Fruit fly (Drosophila melanogaster) whole organism, embryonic: ENCODE data around the gene Prim2.

Experiments used
- Adf1 ChIP-seq: fragments of 200-800 bp; sonication (Bioruptor generic); IDR thresholded peaks from 2 replicates; pipeline ENCODE4 v1.3.6; 2022; ENCODE audit warnings: missing biosample characterization, missing genetic modification characterization
- Atf3 ChIP-seq: fragments of 200-800 bp; sonication (Bioruptor generic); optimal IDR thresholded peaks from 3 replicates; lab custom pipeline; 2016; ENCODE audit warnings: missing biosample characterization, missing genetic modification characterization
- Blimp-1 ChIP-seq: fragments of 200-800 bp; sonication (Bioruptor generic); optimal IDR thresholded peaks from 3 replicates; lab custom pipeline; 2018; ENCODE audit warnings: missing biosample characterization, missing genetic modification characterization, mild to moderate bottlenecking, moderate library complexity, missing genetic modification reagents
- CG10366 ChIP-seq: fragments of 200-800 bp; sonication (Bioruptor generic); IDR thresholded peaks from 2 replicates; pipeline ENCODE4 v1.3.6; 2022; ENCODE audit warnings: missing biosample characterization, missing genetic modification characterization
- CG10565 ChIP-seq: fragments of 200-800 bp; sonication (Bioruptor generic); optimal IDR thresholded peaks from 3 replicates; lab custom pipeline; 2016; ENCODE audit warnings: missing biosample characterization, mild to moderate bottlenecking, missing genetic modification characterization
- CG1233 ChIP-seq: fragments of 200-800 bp; sonication (Bioruptor generic); optimal IDR thresholded peaks from 4 replicates; lab custom pipeline; 2018; ENCODE audit warnings: missing biosample characterization, mild to moderate bottlenecking, missing genetic modification characterization
- CG14014 ChIP-seq: fragments of 200-800 bp; sonication (Bioruptor generic); IDR thresholded peaks from 2 replicates; pipeline ENCODE4 v1.3.6; 2022; ENCODE audit warnings: missing biosample characterization, missing genetic modification characterization
- CG15601 ChIP-seq: fragments of 200-800 bp; sonication (Bioruptor generic); optimal IDR thresholded peaks from 3 replicates; lab custom pipeline; 2019; ENCODE audit warnings: missing biosample characterization, mild to moderate bottlenecking, missing genetic modification characterization, moderate library complexity
- CG17568 ChIP-seq: fragments of 200-800 bp; sonication (Bioruptor generic); optimal IDR thresholded peaks from 2 replicates; lab custom pipeline; 2018; ENCODE audit warnings: missing biosample characterization, mild to moderate bottlenecking, missing genetic modification characterization, moderate library complexity
- CG2202 ChIP-seq: fragments of 200-800 bp; sonication (Bioruptor generic); optimal IDR thresholded peaks from 2 replicates; lab custom pipeline; 2018; ENCODE audit warnings: missing biosample characterization, mild to moderate bottlenecking, missing genetic modification characterization
- CG6689 ChIP-seq: fragments of 200-800 bp; sonication (Bioruptor generic); IDR thresholded peaks from 2 replicates; pipeline ENCODE4 v1.3.6; 2022; ENCODE audit warnings: missing biosample characterization, missing genetic modification characterization
- CG7372 ChIP-seq: fragments of 200-800 bp; sonication (Bioruptor generic); IDR thresholded peaks from 2 replicates; pipeline ENCODE4 v1.3.6; 2022; ENCODE audit warnings: missing biosample characterization, missing genetic modification characterization
- CG7963 ChIP-seq: fragments of 200-800 bp; sonication (Bioruptor generic); IDR thresholded peaks from 3 replicates; pipeline ENCODE4 v1.3.6; 2022; ENCODE audit warnings: missing biosample characterization, missing genetic modification characterization; ENCODE audit not compliant: partially characterized antibody
- CG8089 ChIP-seq: fragments of 200-800 bp; sonication (Bioruptor generic); optimal IDR thresholded peaks from 3 replicates; lab custom pipeline; 2016; ENCODE audit warnings: missing biosample characterization, missing genetic modification characterization
- CG8281 ChIP-seq: fragments of 200-800 bp; sonication (Bioruptor generic); optimal IDR thresholded peaks from 2 replicates; lab custom pipeline; 2018; ENCODE audit warnings: missing biosample characterization, mild to moderate bottlenecking, missing genetic modification characterization, moderate library complexity
- CG8924 ChIP-seq: fragments of 200-800 bp; optimal IDR thresholded peaks from 3 replicates; lab custom pipeline; 2019; ENCODE audit warnings: missing biosample characterization, mild to moderate bottlenecking, missing genetic modification characterization, moderate library complexity
- CTCF ChIP-seq: fragments of 200-800 bp; sonication (Bioruptor generic); optimal IDR thresholded peaks from 2 replicates; lab custom pipeline; 2017; ENCODE audit warnings: missing biosample characterization, mild to moderate bottlenecking, missing genetic modification characterization, moderate library complexity
- D19B ChIP-seq: fragments of 200-800 bp; sonication (Bioruptor generic); optimal IDR thresholded peaks from 2 replicates; lab custom pipeline; 2017; ENCODE audit warnings: missing biosample characterization, mild to moderate bottlenecking, missing genetic modification characterization
- Dek ChIP-seq: fragments of 200-800 bp; sonication (Bioruptor generic); optimal IDR thresholded peaks from 3 replicates; lab custom pipeline; 2019; ENCODE audit warnings: missing biosample characterization, mild to moderate bottlenecking, missing genetic modification characterization, moderate library complexity
- Doc3 ChIP-seq: fragments of 200-800 bp; sonication (Bioruptor generic); IDR thresholded peaks from 3 replicates; pipeline ENCODE4 v1.3.6; 2022; ENCODE audit warnings: missing biosample characterization, missing genetic modification characterization; ENCODE audit not compliant: partially characterized antibody
- Fer1 ChIP-seq: fragments of 200-800 bp; sonication (Bioruptor generic); optimal IDR thresholded peaks from 2 replicates; lab custom pipeline; 2017; ENCODE audit warnings: missing biosample characterization, mild to moderate bottlenecking, missing genetic modification characterization
- H2.0 ChIP-seq: fragments of 200-800 bp; sonication (Bioruptor generic); IDR thresholded peaks from 2 replicates; pipeline ENCODE4 v1.3.6; 2022; ENCODE audit warnings: missing biosample characterization, missing genetic modification characterization
- Hand ChIP-seq: fragments of 200-800 bp; sonication (Bioruptor generic); optimal IDR thresholded peaks from 2 replicates; lab custom pipeline; 2017; ENCODE audit warnings: mild to moderate bottlenecking, missing biosample characterization, missing genetic modification reagents, missing genetic modification characterization
- Hey ChIP-seq: fragments of 200-800 bp; sonication (Bioruptor generic); optimal IDR thresholded peaks from 3 replicates; lab custom pipeline; 2018; ENCODE audit warnings: missing biosample characterization, mild to moderate bottlenecking, missing genetic modification characterization
- Hmx ChIP-seq: fragments of 200-800 bp; sonication (Bioruptor generic); optimal IDR thresholded peaks from 2 replicates; lab custom pipeline; 2016; ENCODE audit warnings: missing biosample characterization, missing genetic modification characterization
- Med ChIP-seq: fragments of 200-800 bp; sonication (Bioruptor generic); peaks from one replicate; lab custom pipeline; 2016; ENCODE audit warnings: missing biosample characterization, missing genetic modification characterization, mild to moderate bottlenecking, inconsistent platforms, moderate library complexity
- Mes4 ChIP-seq: fragments of 200-800 bp; sonication (Bioruptor generic); optimal IDR thresholded peaks from 2 replicates; lab custom pipeline; 2016; ENCODE audit warnings: missing biosample characterization, missing genetic modification characterization
- Myb ChIP-seq: fragments of 200-800 bp; sonication (Bioruptor generic); optimal IDR thresholded peaks from 2 replicates; lab custom pipeline; 2016; ENCODE audit warnings: missing biosample characterization, missing genetic modification characterization
- NfI ChIP-seq: fragments of 200-800 bp; sonication (Bioruptor generic); optimal IDR thresholded peaks from 3 replicates; lab custom pipeline; 2018; ENCODE audit warnings: missing biosample characterization, mild to moderate bottlenecking, missing genetic modification characterization, moderate library complexity
- Oli ChIP-seq: fragments of 200-800 bp; sonication (Bioruptor generic); optimal IDR thresholded peaks from 2 replicates; lab custom pipeline; 2018; ENCODE audit warnings: missing biosample characterization, mild to moderate bottlenecking, missing genetic modification characterization, moderate library complexity
- Rfx ChIP-seq: fragments of 200-800 bp; sonication (Bioruptor generic); IDR thresholded peaks from 2 replicates; pipeline ENCODE4 v1.3.6; 2022; ENCODE audit warnings: missing biosample characterization, missing genetic modification characterization
- Stat92E ChIP-seq, 3 experiments: fragments of >200 bp in 2 of 3; fragments of 200-800 bp in 1 of 3; sonication (Bioruptor generic) in 1 of 3; optimal IDR thresholded peaks; 2 replicates each; lab custom pipeline; 2017 to 2019; ENCODE audit warnings: missing biosample characterization in 3 of 3, missing genetic modification characterization in 3 of 3, mild to moderate bottlenecking in 1 of 3, moderate library complexity in 1 of 3
- Vsx1 ChIP-seq: fragments of 200-800 bp; sonication (Bioruptor generic); optimal IDR thresholded peaks from 2 replicates; lab custom pipeline; 2017; ENCODE audit warnings: missing biosample characterization, mild to moderate bottlenecking, missing genetic modification characterization, missing genetic modification reagents
- amos ChIP-seq: fragments of 200-800 bp; sonication (Bioruptor generic); IDR thresholded peaks from 2 replicates; pipeline ENCODE4 v1.3.6; 2022; ENCODE audit warnings: missing biosample characterization, missing genetic modification characterization; ENCODE audit not compliant: partially characterized antibody
- aop ChIP-seq: fragments of 200-800 bp; sonication (Bioruptor generic); IDR thresholded peaks from 2 replicates; pipeline ENCODE4 v1.3.6; 2022; ENCODE audit warnings: missing biosample characterization, missing genetic modification characterization
- gsb-n ChIP-seq: fragments of 200-800 bp; sonication (Bioruptor generic); optimal IDR thresholded peaks from 3 replicates; lab custom pipeline; 2018; ENCODE audit warnings: missing biosample characterization, mild to moderate bottlenecking, missing genetic modification characterization
- lov ChIP-seq, 2 experiments: fragments of 200-800 bp in 1 of 2; fragments of >200 bp in 1 of 2; sonication (Bioruptor generic) in 1 of 2; IDR thresholded peaks in 1 of 2; optimal IDR thresholded peaks in 1 of 2; 2 replicates in 1 of 2; 3 replicates in 1 of 2; pipeline versions ENCODE4 v1.3.6 to Lab custom; 2017 to 2022; ENCODE audit warnings: missing biosample characterization in 1 of 2, missing genetic modification characterization in 1 of 2
- mam ChIP-seq: fragments of 200-800 bp; sonication (Bioruptor generic); optimal IDR thresholded peaks from 3 replicates; lab custom pipeline; 2016; ENCODE audit warnings: missing biosample characterization, missing genetic modification characterization
- oc ChIP-seq: fragments of 200-800 bp; sonication (Bioruptor generic); optimal IDR thresholded peaks from 2 replicates; lab custom pipeline; 2018; ENCODE audit warnings: missing biosample characterization, mild to moderate bottlenecking, missing genetic modification characterization, moderate library complexity
- prd ChIP-seq, 3 experiments: fragments of >200 bp in 2 of 3; fragments of 200-800 bp in 1 of 3; sonication (Bioruptor generic) in 1 of 3; optimal IDR thresholded peaks in 2 of 3; IDR thresholded peaks in 1 of 3; 2 replicates in 2 of 3; 3 replicates in 1 of 3; pipeline versions ENCODE4 v1.3.6 to Lab custom; 2017 to 2022; ENCODE audit warnings: missing biosample characterization in 1 of 3, missing genetic modification characterization in 1 of 3
- pzg ChIP-seq: fragments of 200-800 bp; sonication (Bioruptor generic); optimal IDR thresholded peaks from 3 replicates; lab custom pipeline; 2018; ENCODE audit warnings: missing biosample characterization, mild to moderate bottlenecking, missing genetic modification characterization, moderate library complexity
- shn ChIP-seq: fragments of 200-800 bp; sonication (Bioruptor generic); optimal IDR thresholded peaks from 3 replicates; lab custom pipeline; 2016; ENCODE audit warnings: missing biosample characterization, missing genetic modification characterization
- sim ChIP-seq: fragments of 200-800 bp; sonication (Bioruptor generic); IDR thresholded peaks from 2 replicates; pipeline ENCODE4 v1.3.6; 2022; ENCODE audit warnings: missing biosample characterization, missing genetic modification characterization
- slbo ChIP-seq: fragments of 200-800 bp; sonication (Bioruptor generic); IDR thresholded peaks from 2 replicates; pipeline ENCODE4 v1.3.6; 2022; ENCODE audit warnings: missing biosample characterization, missing genetic modification characterization
- sr ChIP-seq: fragments of 200-800 bp; sonication (Bioruptor generic); IDR thresholded peaks from 3 replicates; pipeline ENCODE4 v1.3.6; 2022; ENCODE audit warnings: missing biosample characterization, missing genetic modification characterization
- usp ChIP-seq: fragments of >200 bp; optimal IDR thresholded peaks from 2 replicates; lab custom pipeline; 2017; ENCODE audit warnings: missing biosample characterization, missing genetic modification characterization
- vfl ChIP-seq: fragments of 200-800 bp; sonication (Bioruptor generic); optimal IDR thresholded peaks from 2 replicates; lab custom pipeline; 2016; ENCODE audit warnings: missing biosample characterization, missing genetic modification characterization

Prim2 gene

DNA sequence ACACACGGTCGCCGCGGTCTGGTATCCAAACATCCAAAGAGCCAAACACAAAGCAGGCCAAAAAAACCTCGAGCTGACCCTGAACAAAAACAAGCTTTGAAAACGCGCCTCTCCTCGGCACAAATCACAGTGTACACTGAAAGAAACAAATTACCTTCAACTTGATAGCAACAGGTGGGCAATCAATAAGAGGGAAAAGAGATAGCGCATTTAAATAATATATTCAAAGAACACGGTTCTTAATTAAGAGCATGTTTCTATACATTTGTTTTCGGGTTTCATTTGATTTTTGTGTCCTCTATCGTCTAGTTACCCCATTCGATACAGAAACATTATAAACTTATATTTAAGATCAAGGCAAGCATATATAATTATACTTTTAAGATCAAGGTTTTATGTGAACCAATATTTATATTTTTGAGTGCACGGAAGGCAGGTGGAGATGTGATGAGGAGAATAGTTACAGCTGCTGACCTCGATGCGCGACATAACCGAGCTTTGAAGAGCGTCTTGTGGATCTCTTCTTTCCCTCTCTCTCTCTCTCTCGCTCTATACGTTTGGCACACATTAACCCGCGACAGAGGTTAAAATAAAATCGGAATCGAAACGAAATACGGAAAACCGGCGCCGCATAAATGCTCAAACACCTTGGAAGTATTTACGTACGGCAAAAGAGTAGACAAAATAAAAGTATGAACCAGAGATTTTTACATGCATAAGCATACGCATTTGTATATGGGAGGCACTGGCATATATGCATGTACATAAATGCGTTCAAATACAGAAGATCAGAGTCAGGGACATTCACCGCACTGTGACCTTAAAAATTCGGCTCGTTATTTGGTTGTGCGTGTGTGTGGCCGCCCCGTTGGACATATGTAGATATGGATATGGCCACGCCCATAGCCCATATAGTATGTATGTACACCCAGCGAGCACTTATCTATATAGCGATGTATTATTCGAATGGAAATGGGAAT lies 37.1 kb upstream of the Prim2 start (continued):
- TF ChIP-seq shn (GFP tag; lab: Kevin White, UChicago) (peak; percentile 59), Hmx (peak; percentile 69), Doc3 (GFP tag; lab: Robert Waterston, UW) (no peak), Hand (GFP tag; lab: Kevin White, UChicago) (peak; percentile 74), CG6689 (GFP tag; lab: Robert Waterston, UW) (peak; percentile 84), amos (no peak), Fer1 (GFP tag; lab: Kevin White, UChicago) (peak; percentile 85), CG2202 (tag; lab: Kevin White, UChicago) (peak; percentile 57), CG8281 (tag; lab: Kevin White, UChicago) (peak; percentile 70), Vsx1 (GFP tag; lab: Kevin White, UChicago) (peak; percentile 88), vfl (GFP tag; lab: Kevin White, UChicago) (peak; percentile 55), Oli (peak; percentile 92), usp (GFP tag; lab: Kevin White, UChicago) (no peak), CTCF (GFP tag; lab: Kevin White, UChicago) (peak; percentile 41), sim (no peak; the same call in 1 of the 2 replicates), CG14014 (peak; percentile 70), Atf3 (GFP tag; lab: Kevin White, UChicago) (peak; percentile 41), Stat92E (GFP tag; optimal IDR thresholded peaks at IDR 0.05; lab: Kevin White, UChicago) (peak in 1 of 3 experiments; percentile 46), gsb-n (tag; lab: Kevin White, UChicago) (peak; percentile 76), mam (GFP tag; lab: Kevin White, UChicago) (peak; percentile 77), Adf1 (GFP tag; lab: Robert Waterston, UW) (peak; percentile 32), Blimp-1 (peak; percentile 81), NfI (GFP tag; lab: Kevin White, UChicago) (peak; percentile 87), Mes4 (peak; percentile 42), H2.0 (GFP tag; lab: Robert Waterston, UW) (peak; percentile 72), CG8924 (tag; lab: Kevin White, UChicago) (peak; percentile 92), pzg (no peak), CG10366 (GFP tag; lab: Robert Waterston, UW) (peak; percentile 67), aop (no peak), Rfx (GFP tag; lab: Robert Waterston, UW) (peak; percentile 80), Myb (GFP tag; lab: Kevin White, UChicago) (peak; percentile 21), CG15601 (peak; percentile 82), Med (GFP tag; lab: Kevin White, UChicago) (peak; percentile 93), Dek (tag; lab: Kevin White, UChicago) (peak; percentile 90), slbo (GFP tag; lab: Robert Waterston, UW) (peak; percentile 78), oc (tag; lab: Kevin White, UChicago) (peak; percentile 60), CG8089 (peak; percentile 51), sr (no peak), CG7963 (no peak), CG7372 (GFP tag; lab: Robert Waterston, UW) (peak; percentile 71), D19B (GFP tag; lab: Kevin White, UChicago) (peak; percentile 64), prd (optimal IDR thresholded peaks at IDR 0.05; lab: Kevin White, UChicago) (no peak), prd (GFP tag; IDR thresholded peaks at IDR 0.05; lab: Robert Waterston, UW) (peak; percentile 81), CG1233 (GFP tag; lab: Kevin White, UChicago) (peak; percentile 90), Hey (tag; lab: Kevin White, UChicago) (no peak), CG17568 (GFP tag; lab: Kevin White, UChicago) (peak; percentile 76), lov (optimal IDR thresholded peaks at IDR 0.05; lab: Kevin White, UChicago) (no peak), lov (GFP tag; IDR thresholded peaks at IDR 0.05; lab: Robert Waterston, UW) (no peak), CG10565 (GFP tag; lab: Kevin White, UChicago) (peak; percentile 29)
